Worm (Caenorhabditis elegans) whole organism, L4 larva: ENCODE results near the gene fbxa-27.
"Not testable (repeated sequence)": the region's sequence is repeated elsewhere in the genome, so short reads cannot be mapped to it uniquely, and the experiment has no call there.

Source experiments
- D1046.2 ChIP-seq: fragments of 200-800 bp; sonication (Bioruptor generic); IDR thresholded peaks from 2 replicates; pipeline ENCODE4 v1.3.6; 2022; ENCODE audit warnings: missing genetic modification characterization, missing compliant biosample characterization
- R02D3.7 ChIP-seq: fragments of 150-350 bp; sonication (generic microtip); optimal IDR thresholded peaks from 3 replicates; lab custom pipeline; 2014; ENCODE audit warnings: missing biosample characterization, missing genetic modification characterization
- T26A8.4 ChIP-seq: fragments of 200-800 bp; sonication (Bioruptor generic); IDR thresholded peaks from 2 replicates; pipeline ENCODE4 v1.3.6; 2022; ENCODE audit warnings: missing genetic modification characterization, missing compliant biosample characterization
- Y105C5A.15 ChIP-seq: fragments of 200-800 bp; sonication (Bioruptor generic); IDR thresholded peaks from 2 replicates; pipeline ENCODE4 v1.3.6; 2022; ENCODE audit warnings: missing genetic modification characterization, missing compliant biosample characterization
- aha-1 ChIP-seq: fragments of 150-350 bp; peaks from one replicate; lab custom pipeline; 2014; ENCODE audit warnings: missing biosample characterization, missing genetic modification characterization
- aly-2 ChIP-seq: sonication (generic microtip); optimal IDR thresholded peaks from 2 replicates; lab custom pipeline; 2018; ENCODE audit warnings: missing biosample characterization, missing genetic modification characterization
- ama-1 ChIP-seq: fragments of 150-350 bp; optimal IDR thresholded peaks from 2 replicates; lab custom pipeline; 2014; ENCODE audit warnings: inconsistent platforms, mixed read lengths
- attf-4 ChIP-seq: sonication (generic microtip); optimal IDR thresholded peaks from 3 replicates; lab custom pipeline; 2017; ENCODE audit warnings: missing biosample characterization, missing genetic modification characterization
- ceh-20 ChIP-seq: fragments of 200-800 bp; sonication (Bioruptor generic); IDR thresholded peaks from 2 replicates; pipeline ENCODE4 v1.3.6; 2022; ENCODE audit warnings: missing genetic modification reagents, missing genetic modification characterization, missing compliant biosample characterization
- ceh-62 ChIP-seq: sonication (generic microtip); optimal IDR thresholded peaks from 2 replicates; lab custom pipeline; 2017; ENCODE audit warnings: missing biosample characterization, missing genetic modification characterization
- ces-1 ChIP-seq: fragments of 150-350 bp; sonication (generic microtip); optimal IDR thresholded peaks from 4 replicates; lab custom pipeline; 2014; ENCODE audit warnings: missing biosample characterization, missing genetic modification reagents, missing genetic modification characterization
- daf-16 ChIP-seq, 3 experiments: sonication (generic microtip); optimal IDR thresholded peaks; 2 replicates each; lab custom pipeline; 2016 to 2017; ENCODE audit warnings: missing genetic modification characterization in 3 of 3, missing genetic modification reagents in 3 of 3, mild to moderate bottlenecking in 2 of 3, missing compliant biosample characterization in 2 of 3, missing biosample characterization in 1 of 3, moderate library complexity in 1 of 3
- dmd-6 ChIP-seq: fragments of 200-800 bp; sonication (Bioruptor generic); IDR thresholded peaks from 2 replicates; pipeline ENCODE4 v1.3.6; 2022; ENCODE audit warnings: missing genetic modification reagents, missing genetic modification characterization, missing compliant biosample characterization
- dmd-9 ChIP-seq: fragments of 200-800 bp; sonication (Bioruptor generic); IDR thresholded peaks from 2 replicates; pipeline ENCODE4 v1.3.6; 2022; ENCODE audit warnings: missing genetic modification reagents, missing genetic modification characterization, missing compliant biosample characterization
- dpl-1 ChIP-seq: fragments of 150-350 bp; optimal IDR thresholded peaks from 2 replicates; lab custom pipeline; 2014; ENCODE audit warnings: missing biosample characterization, missing genetic modification reagents, missing genetic modification characterization
- dve-1 ChIP-seq: sonication (generic microtip); optimal IDR thresholded peaks from 2 replicates; lab custom pipeline; 2017; ENCODE audit warnings: antibody characterized with exemption, mild to moderate bottlenecking, missing genetic modification characterization, missing compliant biosample characterization; ENCODE audit not compliant: insufficient read depth
- egl-43 ChIP-seq: fragments of 200-800 bp; sonication (Bioruptor generic); IDR thresholded peaks from 2 replicates; pipeline ENCODE4 v1.3.6; 2022; ENCODE audit warnings: missing genetic modification reagents, missing genetic modification characterization, missing compliant biosample characterization
- hif-1 ChIP-seq, 2 experiments: sonication (generic microtip); optimal IDR thresholded peaks; 2 replicates each; lab custom pipeline; 2016 to 2017; ENCODE audit warnings: missing compliant biosample characterization in 2 of 2, missing genetic modification characterization in 2 of 2, missing genetic modification reagents in 2 of 2, missing genotype in 2 of 2, mild to moderate bottlenecking in 1 of 2
- hlh-11 ChIP-seq: fragments of 200-800 bp; sonication (Bioruptor generic); optimal IDR thresholded peaks from 2 replicates; lab custom pipeline; 2018; ENCODE audit warnings: mild to moderate bottlenecking, missing genetic modification characterization, missing compliant biosample characterization
- hmg-1.1 ChIP-seq: fragments of 200-800 bp; sonication (Bioruptor generic); IDR thresholded peaks from 2 replicates; pipeline ENCODE4 v1.3.6; 2022; ENCODE audit warnings: missing genetic modification reagents, missing genetic modification characterization, missing compliant biosample characterization
- jun-1 ChIP-seq: fragments of 150-350 bp; optimal IDR thresholded peaks from 2 replicates; lab custom pipeline; 2014; ENCODE audit warnings: missing biosample characterization, missing genetic modification reagents, missing genetic modification characterization
- lin-13 ChIP-seq: fragments of 150-350 bp; optimal IDR thresholded peaks from 2 replicates; lab custom pipeline; 2014; ENCODE audit warnings: missing biosample characterization, missing genetic modification reagents, missing genetic modification characterization
- lin-39 ChIP-seq: fragments of 150-350 bp; optimal IDR thresholded peaks from 2 replicates; lab custom pipeline; 2014; ENCODE audit warnings: missing biosample characterization, missing genetic modification reagents, missing genetic modification characterization
- madf-5 ChIP-seq, 2 experiments: fragments of 200-800 bp; sonication (Bioruptor generic); IDR thresholded peaks; 2 replicates each; pipeline ENCODE4 v1.3.6; 2022; ENCODE audit warnings: missing compliant biosample characterization in 2 of 2, missing genetic modification characterization in 2 of 2
- madf-9 ChIP-seq: fragments of 200-800 bp; sonication (Bioruptor generic); conservative IDR thresholded peaks from 2 replicates; pipeline ENCODE4 v1.3.6; 2022; ENCODE audit warnings: missing genetic modification reagents, missing genetic modification characterization, missing compliant biosample characterization
- mdl-1 ChIP-seq, 2 experiments: fragments of 150-350 bp in 1 of 2; sonication (generic microtip) in 1 of 2; optimal IDR thresholded peaks; 2 replicates each; lab custom pipeline; 2014 to 2017; ENCODE audit warnings: missing biosample characterization in 2 of 2, missing genetic modification characterization in 2 of 2
- mes-2 ChIP-seq: sonication (generic microtip); optimal IDR thresholded peaks from 2 replicates; lab custom pipeline; 2016; ENCODE audit warnings: missing genotype, mild to moderate bottlenecking, missing genetic modification characterization, missing compliant biosample characterization; ENCODE audit not compliant: poor library complexity, severe bottlenecking
- nhr-28 ChIP-seq: fragments of 150-350 bp; optimal IDR thresholded peaks from 2 replicates; lab custom pipeline; 2014; ENCODE audit warnings: missing biosample characterization, missing genetic modification characterization
- nhr-41 ChIP-seq: fragments of 200-800 bp; sonication (Bioruptor generic); IDR thresholded peaks from 2 replicates; pipeline ENCODE4 v1.3.6; 2022; ENCODE audit warnings: missing genetic modification reagents, missing genetic modification characterization, missing compliant biosample characterization
- nhr-76 ChIP-seq: fragments of 150-350 bp; optimal IDR thresholded peaks from 2 replicates; lab custom pipeline; 2014; ENCODE audit warnings: missing biosample characterization, missing genetic modification characterization
- nhr-77 ChIP-seq: fragments of 150-350 bp; optimal IDR thresholded peaks from 2 replicates; lab custom pipeline; 2014; ENCODE audit warnings: missing biosample characterization, missing genetic modification characterization
- php-3 ChIP-seq: fragments of 200-800 bp; sonication (Bioruptor generic); IDR thresholded peaks from 2 replicates; pipeline ENCODE4 v1.3.6; 2022; ENCODE audit warnings: missing genetic modification reagents, missing genetic modification characterization, missing compliant biosample characterization
- pqm-1 ChIP-seq: sonication (generic microtip); optimal IDR thresholded peaks from 2 replicates; lab custom pipeline; 2017; ENCODE audit warnings: missing biosample characterization, missing genetic modification characterization
- rbr-2 ChIP-seq: sonication (generic microtip); optimal IDR thresholded peaks from 2 replicates; lab custom pipeline; 2016; ENCODE audit warnings: missing genotype, missing genetic modification characterization, missing compliant biosample characterization
- sdz-12 ChIP-seq: fragments of 200-800 bp; sonication (Bioruptor generic); optimal IDR thresholded peaks from 2 replicates; lab custom pipeline; 2018; ENCODE audit warnings: mild to moderate bottlenecking, missing genetic modification characterization, missing compliant biosample characterization
- spr-3 ChIP-seq: fragments of 200-800 bp; sonication (Bioruptor generic); optimal IDR thresholded peaks from 2 replicates; lab custom pipeline; 2018; ENCODE audit warnings: mild to moderate bottlenecking, missing genetic modification characterization, missing compliant biosample characterization
- unc-62 ChIP-seq, 3 experiments: fragments of 150-350 bp in 1 of 3; sonication (generic microtip); optimal IDR thresholded peaks in 2 of 3; peaks in 1 of 3; 1 replicate in 1 of 3; 2 replicates in 2 of 3; lab custom pipeline; 2014 to 2017; ENCODE audit warnings: missing biosample characterization in 3 of 3, missing genetic modification characterization in 3 of 3, missing genetic modification reagents in 3 of 3, missing genotype in 1 of 3

The fbxa-27 gene

ce11 chrIII:1374355-1374807, 31.6 kb downstream of the fbxa-27 start, which contains the start of gene Y82E9BR.20:
Gene Y82E9BR.20 (plus strand): TSS chrIII:1374405.
- TF ChIP-seq D1046.2 (GFP tag; lab: Robert Waterston, UW) (no peak), unc-62 (GFP tag; optimal IDR thresholded peaks at IDR 0.05 in 1 of 2; lab: Kevin White, UChicago) (peak in 1 of 2 experiments; percentile 90), unc-62 (tag; optimal IDR thresholded peaks at IDR 0.05; lab: Kevin White, UChicago) (no peak)

- not testable (repeated sequence) for TF ChIP-seq nhr-76 (tag; lab: Kevin White, UChicago); mdl-1 (tag; optimal IDR thresholded peaks at IDR 0.05; lab: Kevin White, UChicago); dve-1 (tag; lab: Kevin White, UChicago)
- TF ChIP-seq, all 104 proteins: peak for 0; not testable (repeated sequence) for 104
Observed at ce11 chrIII:1375491-1375890, 32.7 kb downstream of the fbxa-27 start, which contains the start of gene Y82E9BR.10. Gene Y82E9BR.10 (minus strand): TSS chrIII:1375591.

DNA sequence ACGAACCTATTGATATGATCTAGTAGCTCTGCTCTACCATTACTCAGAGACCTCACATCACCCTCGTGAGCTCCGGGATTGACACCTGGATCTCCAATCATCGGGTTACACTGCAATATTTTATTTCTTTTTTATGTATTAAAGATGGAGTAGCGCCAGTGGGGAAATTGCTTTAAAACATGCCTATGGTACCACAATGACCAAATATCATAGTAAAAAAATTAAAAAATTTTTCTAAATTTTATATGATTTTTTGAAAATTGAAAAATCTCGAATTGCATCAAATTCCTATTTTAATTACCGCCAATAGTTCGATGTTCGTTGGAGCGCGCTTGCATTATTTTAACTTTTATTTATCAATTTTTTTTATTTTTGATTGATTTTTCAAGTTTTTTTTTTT, 35.1 kb downstream of the fbxa-27 start, which contains the start of gene pals-40:
pals-40 (minus strand) TSS at position 101 of the 400 bp plus-strand sequence.
- TF ChIP-seq jun-1; mes-2 (tag; lab: Kevin White, UChicago); nhr-41 (GFP tag; lab: Robert Waterston, UW): not testable (repeated sequence)

- no peak for TF ChIP-seq daf-16 (GFP tag; optimal IDR thresholded peaks at IDR 0.05; lab: Kevin White, UChicago)
- TF ChIP-seq daf-16 (tag; optimal IDR thresholded peaks at IDR 0.05; lab: Kevin White, UChicago) = no peak
- no peak for TF ChIP-seq R02D3.7
- TF ChIP-seq attf-4 = no peak
- TF ChIP-seq madf-9 (GFP tag; lab: Robert Waterston, UW) = no peak
- no peak for TF ChIP-seq spr-3
- no peak for TF ChIP-seq lin-13 (GFP tag; lab: Kevin White, UChicago)
- no peak for TF ChIP-seq lin-39 (tag; lab: Kevin White, UChicago)
- TF ChIP-seq hlh-11 (tag; lab: Kevin White, UChicago) = no peak
- TF ChIP-seq ceh-20 = no peak
- TF ChIP-seq ces-1 (GFP tag; lab: Kevin White, UChicago) = no peak
- TF ChIP-seq mdl-1 (tag; optimal IDR thresholded peaks at IDR 0.05; lab: Kevin White, UChicago) = no peak
- no peak for TF ChIP-seq madf-5 (GFP tag; IDR thresholded peaks at IDR 0.05; lab: Robert Waterston, UW)
- no peak for TF ChIP-seq ceh-62 (tag; lab: Kevin White, UChicago)
- TF ChIP-seq rbr-2 (tag; lab: Kevin White, UChicago) = no peak
- TF ChIP-seq aly-2 (tag; lab: Kevin White, UChicago) = no peak
Observed at ce11 chrIII:1380535-1381274, 37.9 kb downstream of the fbxa-27 start, which contains the start of the genes pals-21 and Y82E9BR.6. Gene pals-21 (minus strand): TSS chrIII:1380635. Gene Y82E9BR.6 (plus strand): TSS chrIII:1381224.

- TF ChIP-seq madf-9 (GFP tag; lab: Robert Waterston, UW) (no peak), aha-1 (tag; lab: Kevin White, UChicago) (peak; percentile 90)
Observed at ce11 chrIII:1383483-1383882, 40.7 kb downstream of the fbxa-27 start.

DNA sequence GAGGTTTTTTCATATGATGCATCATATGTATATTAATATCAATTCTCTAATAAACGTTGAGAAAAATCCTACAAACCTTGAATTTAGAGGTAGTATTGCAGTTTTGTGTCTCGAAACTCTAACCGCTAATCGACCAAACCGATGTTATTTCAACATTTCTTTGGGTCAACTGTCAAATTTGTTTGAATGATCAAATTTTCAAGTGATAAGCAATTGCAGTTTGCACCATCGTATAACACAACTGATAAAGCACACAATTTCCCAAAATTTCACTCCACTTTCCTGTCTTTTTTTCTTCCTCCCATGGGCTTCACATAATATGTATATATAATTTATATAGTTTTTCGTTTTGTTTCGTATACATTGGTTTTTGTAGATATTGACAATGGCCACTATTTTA, 41.3 kb downstream of the fbxa-27 start, which contains the start of the genes fbxa-138 and Y82E9BR.5:
fbxa-138 (minus strand) TSS at position 161 of the 400 bp plus-strand sequence.
Y82E9BR.5 (plus strand) TSS at position 279 of the 400 bp plus-strand sequence.
- no peak for TF ChIP-seq dmd-9 (GFP tag; lab: Robert Waterston, UW)
- no peak for TF ChIP-seq aly-2 (tag; lab: Kevin White, UChicago)
- TF ChIP-seq aha-1 (tag; lab: Kevin White, UChicago) = no peak
- no peak for TF ChIP-seq dpl-1 (GFP tag; lab: Kevin White, UChicago)
- TF ChIP-seq jun-1 = no peak
- TF ChIP-seq ces-1 (GFP tag; lab: Kevin White, UChicago) = no peak
- no peak for TF ChIP-seq php-3
- TF ChIP-seq spr-3 = no peak
- no peak for TF ChIP-seq nhr-76 (tag; lab: Kevin White, UChicago)
- no peak for TF ChIP-seq T26A8.4
- TF ChIP-seq pqm-1 (tag; lab: Kevin White, UChicago) = peak; percentile 88
- no peak for TF ChIP-seq sdz-12 (GFP tag; lab: Kevin White, UChicago)
- no peak for TF ChIP-seq ama-1 (lab: Kevin White, UChicago)
- peak; percentile 94 for TF ChIP-seq nhr-28 (tag; lab: Kevin White, UChicago)
- TF ChIP-seq hlh-11 (tag; lab: Kevin White, UChicago) = peak; percentile 49
- TF ChIP-seq daf-16 (GFP tag; optimal IDR thresholded peaks at IDR 0.05; lab: Kevin White, UChicago) = no peak
- TF ChIP-seq daf-16 (tag; optimal IDR thresholded peaks at IDR 0.05; lab: Kevin White, UChicago) = peak; percentile 43
- peak; percentile 32 for TF ChIP-seq nhr-77 (tag; lab: Kevin White, UChicago)
- no peak for TF ChIP-seq hif-1 (tag; optimal IDR thresholded peaks at IDR 0.05; lab: Kevin White, UChicago)
- peak; percentile 80 for TF ChIP-seq dmd-6 (GFP tag; lab: Robert Waterston, UW)
- TF ChIP-seq egl-43 (GFP tag; lab: Robert Waterston, UW) = no peak
- no peak for TF ChIP-seq hmg-1.1 (GFP tag; lab: Robert Waterston, UW)
- TF ChIP-seq Y105C5A.15 = no peak
